Worm (Caenorhabditis elegans) whole organism, L1 larva: ENCODE measurements around the gene mpdu-1.

Source experiments
- C04F5.9 ChIP-seq: sonication (generic microtip); optimal IDR thresholded peaks from 2 replicates; lab custom pipeline; 2016; ENCODE audit warnings: missing genetic modification characterization, missing compliant biosample characterization
- C34B4.2 ChIP-seq: sonication (generic microtip); optimal IDR thresholded peaks from 2 replicates; lab custom pipeline; 2017; ENCODE audit warnings: mild to moderate bottlenecking, missing genetic modification characterization, missing compliant biosample characterization
- Y116A8C.19 ChIP-seq: sonication (generic microtip); optimal IDR thresholded peaks from 2 replicates; lab custom pipeline; 2016; ENCODE audit warnings: missing compliant biosample characterization, missing genetic modification characterization, borderline replicate concordance
- alr-1 ChIP-seq: fragments of 200-800 bp; sonication (Bioruptor generic); optimal IDR thresholded peaks from 2 replicates; lab custom pipeline; 2018; ENCODE audit warnings: borderline replicate concordance, mild to moderate bottlenecking, missing genetic modification characterization, missing compliant biosample characterization
- blmp-1 ChIP-seq: fragments of 150-350 bp; optimal IDR thresholded peaks from 2 replicates; lab custom pipeline; 2014; ENCODE audit warnings: missing biosample characterization, missing genetic modification characterization
- ceh-90 ChIP-seq: sonication (generic microtip); optimal IDR thresholded peaks from 2 replicates; lab custom pipeline; 2016; ENCODE audit warnings: missing genetic modification characterization, missing compliant biosample characterization
- elt-3 ChIP-seq, 6 experiments: fragments of 150-350 bp in 1 of 6; sonication (generic microtip); optimal IDR thresholded peaks; 2 replicates each; lab custom pipeline; 2017 to 2018; ENCODE audit warnings: missing biosample characterization in 6 of 6, missing genetic modification characterization in 6 of 6, inconsistent platforms in 1 of 6
- ets-5 ChIP-seq: fragments of 200-800 bp; sonication (Bioruptor generic); IDR thresholded peaks from 2 replicates; pipeline ENCODE4 v1.3.6; 2022; ENCODE audit warnings: missing genetic modification characterization, missing compliant biosample characterization
- fkh-10 ChIP-seq: sonication (generic microtip); optimal IDR thresholded peaks from 2 replicates; lab custom pipeline; 2017; ENCODE audit warnings: missing biosample characterization, missing genetic modification reagents, missing genetic modification characterization
- hlh-4 ChIP-seq: sonication (generic microtip); optimal IDR thresholded peaks from 2 replicates; lab custom pipeline; 2016; ENCODE audit warnings: mild to moderate bottlenecking, missing genetic modification characterization, missing compliant biosample characterization
- hpl-2 ChIP-seq: fragments of 150-350 bp; optimal IDR thresholded peaks from 2 replicates; lab custom pipeline; 2014; ENCODE audit warnings: missing biosample characterization, missing genetic modification reagents, missing genetic modification characterization
- irx-1 ChIP-seq: sonication (generic microtip); optimal IDR thresholded peaks from 2 replicates; lab custom pipeline; 2016; ENCODE audit warnings: missing genetic modification characterization, missing compliant biosample characterization
- lin-14 ChIP-seq: fragments of 200-800 bp; sonication (Bioruptor generic); optimal IDR thresholded peaks from 2 replicates; lab custom pipeline; 2018; ENCODE audit warnings: mild to moderate bottlenecking, missing genetic modification characterization, moderate library complexity, missing compliant biosample characterization
- lin-35 ChIP-seq, 2 experiments: fragments of 150-350 bp; optimal IDR thresholded peaks; 2 replicates each; lab custom pipeline; 2014; ENCODE audit warnings: missing biosample characterization in 2 of 2, missing genetic modification characterization in 2 of 2, missing genetic modification reagents in 2 of 2
- lin-39 ChIP-seq: fragments of 150-350 bp; optimal IDR thresholded peaks from 2 replicates; lab custom pipeline; 2014; ENCODE audit warnings: missing biosample characterization, missing genetic modification reagents, missing genetic modification characterization
- lir-3 ChIP-seq: sonication (generic microtip); optimal IDR thresholded peaks from 2 replicates; lab custom pipeline; 2016; ENCODE audit warnings: mild to moderate bottlenecking, missing genetic modification characterization, moderate library complexity, missing compliant biosample characterization; ENCODE audit not compliant: poor library complexity
- mdl-1 ChIP-seq, 2 experiments: fragments of 150-350 bp; optimal IDR thresholded peaks; 2 replicates each; lab custom pipeline; 2014 to 2017; ENCODE audit warnings: missing biosample characterization in 2 of 2, missing genetic modification characterization in 2 of 2, inconsistent platforms in 1 of 2
- mef-2 ChIP-seq: fragments of 150-350 bp; optimal IDR thresholded peaks from 2 replicates; lab custom pipeline; 2014; ENCODE audit warnings: missing biosample characterization, missing genetic modification characterization
- mep-1 ChIP-seq: fragments of 150-350 bp; optimal IDR thresholded peaks from 2 replicates; lab custom pipeline; 2014; ENCODE audit warnings: missing biosample characterization, missing genetic modification characterization
- nhr-11 ChIP-seq: fragments of 150-350 bp; optimal IDR thresholded peaks from 2 replicates; lab custom pipeline; 2014; ENCODE audit warnings: missing biosample characterization, missing genetic modification characterization
- nhr-76 ChIP-seq: sonication (generic microtip); optimal IDR thresholded peaks from 2 replicates; lab custom pipeline; 2017; ENCODE audit warnings: missing biosample characterization, missing genetic modification characterization
- nhr-77 ChIP-seq: fragments of 150-350 bp; optimal IDR thresholded peaks from 2 replicates; lab custom pipeline; 2014; ENCODE audit warnings: missing biosample characterization, missing genetic modification characterization
- nhr-84 ChIP-seq: sonication (generic microtip); optimal IDR thresholded peaks from 2 replicates; lab custom pipeline; 2017; ENCODE audit warnings: missing biosample characterization, missing genetic modification characterization
- nhr-85 ChIP-seq: sonication (generic microtip); peaks from one replicate; lab custom pipeline; 2016; ENCODE audit warnings: missing genetic modification characterization, inconsistent platforms, missing compliant biosample characterization
- pag-3 ChIP-seq: sonication (generic microtip); optimal IDR thresholded peaks from 2 replicates; lab custom pipeline; 2017; ENCODE audit warnings: missing genetic modification characterization, mild to moderate bottlenecking, missing compliant biosample characterization, antibody characterized with exemption, borderline replicate concordance; ENCODE audit not compliant: insufficient read depth
- snu-23 ChIP-seq: sonication (generic microtip); optimal IDR thresholded peaks from 2 replicates; lab custom pipeline; 2016; ENCODE audit warnings: missing genetic modification characterization, missing compliant biosample characterization
- swsn-7 ChIP-seq: sonication (generic microtip); optimal IDR thresholded peaks from 2 replicates; lab custom pipeline; 2016; ENCODE audit warnings: missing genetic modification characterization, missing compliant biosample characterization
- unc-130 ChIP-seq: fragments of 150-350 bp; optimal IDR thresholded peaks from 2 replicates; lab custom pipeline; 2017; ENCODE audit warnings: missing biosample characterization, missing genetic modification characterization, inconsistent platforms
- unc-30 ChIP-seq: sonication (generic microtip); optimal IDR thresholded peaks from 2 replicates; lab custom pipeline; 2017; ENCODE audit warnings: missing biosample characterization, missing genetic modification characterization
- unc-62 ChIP-seq: fragments of 150-350 bp; optimal IDR thresholded peaks from 2 replicates; lab custom pipeline; 2014; ENCODE audit warnings: missing biosample characterization, missing genetic modification reagents, missing genetic modification characterization
- unc-98 ChIP-seq: fragments of 200-800 bp; sonication (Bioruptor generic); IDR thresholded peaks from 2 replicates; pipeline ENCODE4 v1.3.6; 2022; ENCODE audit warnings: missing genetic modification characterization, missing compliant biosample characterization
- vab-15 ChIP-seq: sonication (generic microtip); optimal IDR thresholded peaks from 2 replicates; lab custom pipeline; 2017; ENCODE audit warnings: missing genotype, mild to moderate bottlenecking, missing genetic modification characterization, missing compliant biosample characterization
- xbp-1 ChIP-seq: sonication (generic microtip); optimal IDR thresholded peaks from 2 replicates; lab custom pipeline; 2016; ENCODE audit warnings: missing genetic modification characterization, missing compliant biosample characterization
- zag-1 ChIP-seq: fragments of 150-350 bp; optimal IDR thresholded peaks from 2 replicates; lab custom pipeline; 2014; ENCODE audit warnings: missing biosample characterization, missing genetic modification characterization
- zip-4 ChIP-seq: fragments of 200-800 bp; sonication (Bioruptor generic); optimal IDR thresholded peaks from 2 replicates; lab custom pipeline; 2018; ENCODE audit warnings: mild to moderate bottlenecking, missing genetic modification characterization, moderate library complexity, missing compliant biosample characterization

mpdu-1 gene

ce11 chrV:8406911-8407310 lies 47.9 kb upstream of the mpdu-1 start (continued):
- TF ChIP-seq mef-2 (no peak), vab-15 (tag; lab: Kevin White, UChicago) (no peak), mdl-1 (tag; optimal IDR thresholded peaks at IDR 0.05; lab: Kevin White, UChicago) (peak in 1 of 2 experiments; percentile 6), ceh-90 (no peak), lin-39 (tag; lab: Kevin White, UChicago) (no peak), nhr-76 (tag; lab: Kevin White, UChicago) (no peak), pag-3 (peak; percentile 80), snu-23 (GFP tag; lab: Kevin White, UChicago) (peak; percentile 59), alr-1 (tag; lab: Kevin White, UChicago) (no peak), mep-1 (tag; lab: Kevin White, UChicago) (peak; percentile 35), zip-4 (no peak), C34B4.2 (tag; lab: Kevin White, UChicago) (no peak), lin-35 (GFP tag; optimal IDR thresholded peaks at IDR 0.05; lab: Kevin White, UChicago) (peak in 1 of 2 experiments; percentile 49), nhr-84 (tag; lab: Kevin White, UChicago) (no peak), fkh-10 (GFP tag; lab: Kevin White, UChicago) (no peak)

- peak; percentile 67 for TF ChIP-seq nhr-85 (tag; lab: Kevin White, UChicago)
- TF ChIP-seq lin-14 (GFP tag; lab: Kevin White, UChicago) = no peak
- TF ChIP-seq elt-3 (tag; optimal IDR thresholded peaks at IDR 0.05; lab: Kevin White, UChicago) = peak in 2 of 6 experiments; percentile 28 to 30
- no peak for TF ChIP-seq nhr-84 (tag; lab: Kevin White, UChicago)
Measured at ce11 chrV:8406155-8406554, 47.2 kb upstream of the mpdu-1 start.

- TF ChIP-seq blmp-1 (tag; lab: Kevin White, UChicago) (peak; percentile 59), elt-3 (tag; optimal IDR thresholded peaks at IDR 0.05; lab: Kevin White, UChicago) (peak in 3 of 6 experiments; percentile 44 to 59 (median 54)), lin-14 (GFP tag; lab: Kevin White, UChicago) (no peak)
Measured at ce11 chrV:8404339-8404738, 45.4 kb upstream of the mpdu-1 start.

- no peak for TF ChIP-seq lir-3 (tag; lab: Kevin White, UChicago)
- TF ChIP-seq swsn-7 (tag; lab: Kevin White, UChicago) = no peak
- no peak for TF ChIP-seq unc-30 (tag; lab: Kevin White, UChicago)
- peak; percentile 59 for TF ChIP-seq nhr-85 (tag; lab: Kevin White, UChicago)
- no peak for TF ChIP-seq Y116A8C.19
- TF ChIP-seq irx-1 (tag; lab: Kevin White, UChicago) = no peak
- TF ChIP-seq, all 84 proteins: peak for 1
Measured at ce11 chrV:8403916-8404315, 45.0 kb upstream of the mpdu-1 start.

ce11 chrV:8403152-8403551 lies 44.2 kb upstream of the mpdu-1 start:
- TF ChIP-seq nhr-76 (tag; lab: Kevin White, UChicago) (no peak), nhr-11 (tag; lab: Kevin White, UChicago) (no peak), zag-1 (tag; lab: Kevin White, UChicago) (no peak), unc-62 (GFP tag; lab: Kevin White, UChicago) (no peak), ets-5 (GFP tag; lab: Robert Waterston, UW) (no peak), hlh-4 (no peak), nhr-77 (no peak), mdl-1 (tag; optimal IDR thresholded peaks at IDR 0.05; lab: Kevin White, UChicago) (no peak), fkh-10 (GFP tag; lab: Kevin White, UChicago) (no peak), C04F5.9 (tag; lab: Kevin White, UChicago) (no peak), hpl-2 (GFP tag; lab: Kevin White, UChicago) (no peak), unc-130 (no peak), unc-98 (GFP tag; lab: Robert Waterston, UW) (no peak), xbp-1 (tag; lab: Kevin White, UChicago) (no peak)
